Worm (Caenorhabditis elegans): ENCODE results near the gene pqn-82.

pqn-82 gene

ce11 chrIII:1859532-1859931 lies 10.7 kb downstream of the pqn-82 start, which contains the start of gene ddp-1 (continued):
- TF ChIP-seq zfp-2 (tag; optimal IDR thresholded peaks at IDR 0.05) = peak; percentile 50
- TF ChIP-seq unc-62 (GFP tag; optimal IDR thresholded peaks at IDR 0.05 in 1 of 2) = no peak
- no peak for TF ChIP-seq unc-62 (tag; optimal IDR thresholded peaks at IDR 0.05)
- TF ChIP-seq nhr-10 (tag; optimal IDR thresholded peaks at IDR 0.05) = no peak
- TF ChIP-seq unc-130 (GFP tag; optimal IDR thresholded peaks at IDR 0.05) = peak; percentile 69
- TF ChIP-seq php-3 (GFP tag; IDR thresholded peaks at IDR 0.05) = peak; percentile 73; the same call in 1 of the 2 replicates
- no peak for TF ChIP-seq F44E2.7 (GFP tag; IDR thresholded peaks at IDR 0.05)
- peak; percentile 70 for TF ChIP-seq vab-7 (GFP tag; IDR thresholded peaks at IDR 0.05)
- peak; percentile 91 for TF ChIP-seq ama-1 (optimal IDR thresholded peaks at IDR 0.05)
- TF ChIP-seq mep-1 (tag; optimal IDR thresholded peaks at IDR 0.05) = peak; percentile 98
- peak; percentile 78 for TF ChIP-seq nhr-25 (tag; optimal IDR thresholded peaks at IDR 0.05; ENCODE audit: borderline replicate concordance, insufficient read depth)
- no peak for TF ChIP-seq daf-8 (GFP tag; IDR thresholded peaks at IDR 0.05)
- TF ChIP-seq dmd-6 (GFP tag; IDR thresholded peaks at IDR 0.05) = peak; percentile 86
- no peak; the same call in 1 of the 2 replicates for TF ChIP-seq set-16 (GFP tag; IDR thresholded peaks at IDR 0.05)
- TF ChIP-seq mxl-2 (GFP tag; conservative IDR thresholded peaks at IDR 0.05) = no peak
- TF ChIP-seq snpc-4 (tag; optimal IDR thresholded peaks at IDR 0.05) = no peak
- TF ChIP-seq Y75B8A.6 (GFP tag; IDR thresholded peaks at IDR 0.05) = no peak
- TF ChIP-seq ctbp-1 (GFP tag; IDR thresholded peaks at IDR 0.05) = peak; percentile 91
- TF ChIP-seq lin-39 (tag; optimal IDR thresholded peaks at IDR 0.05) = peak; percentile 81
- TF ChIP-seq nhr-48 (tag; optimal IDR thresholded peaks at IDR 0.05) = peak; percentile 80
- TF ChIP-seq T20F7.1 (GFP tag; optimal IDR thresholded peaks at IDR 0.05) = peak; percentile 87
- peak; percentile 93 for TF ChIP-seq saeg-2 (GFP tag; IDR thresholded peaks at IDR 0.05)
- no peak for TF ChIP-seq aly-2 (tag; optimal IDR thresholded peaks at IDR 0.05)
- peak; percentile 82 for TF ChIP-seq lin-15B (tag; optimal IDR thresholded peaks at IDR 0.05)
- peak in 1 of 2 experiments; percentile 1 for TF ChIP-seq ZK546.5 (tag; optimal IDR thresholded peaks at IDR 0.05)
- TF ChIP-seq dmd-9 (GFP tag; IDR thresholded peaks at IDR 0.05) = peak; percentile 87
- peak; percentile 32 for TF ChIP-seq mxl-3 (GFP tag; optimal IDR thresholded peaks at IDR 0.05)
- peak; percentile 65 to 78 for TF ChIP-seq hif-1 (tag; optimal IDR thresholded peaks at IDR 0.05)
- peak; percentile 93 for TF ChIP-seq rbr-2 (tag; optimal IDR thresholded peaks at IDR 0.05)
- peak; percentile 93 for TF ChIP-seq ceh-20 (GFP tag; IDR thresholded peaks at IDR 0.05)
- peak; percentile 87 for TF ChIP-seq jun-1 (tag; optimal IDR thresholded peaks at IDR 0.05)
- peak; percentile 92 for TF ChIP-seq F49E8.2 (tag; optimal IDR thresholded peaks at IDR 0.05; ENCODE audit: borderline replicate concordance)
- TF ChIP-seq duxl-1 (tag; optimal IDR thresholded peaks at IDR 0.05; ENCODE audit: poor library complexity) = peak; percentile 95
- peak; percentile 51; the same call in 1 of the 2 replicates for TF ChIP-seq lim-7 (GFP tag; IDR thresholded peaks at IDR 0.05)
- TF ChIP-seq nhr-41 (GFP tag; IDR thresholded peaks at IDR 0.05) = no peak
- TF ChIP-seq D1046.2 (GFP tag; IDR thresholded peaks at IDR 0.05) = peak; percentile 86
- peak; percentile 69 for TF ChIP-seq nhr-11 (tag; optimal IDR thresholded peaks at IDR 0.05)
- TF ChIP-seq tag-97 (GFP tag; IDR thresholded peaks at IDR 0.05) = no peak
- TF ChIP-seq ZK337.2 (GFP tag; IDR thresholded peaks at IDR 0.05) = no peak
- TF ChIP-seq Y5F2A.4 (GFP tag; optimal IDR thresholded peaks at IDR 0.05) = peak; percentile 85
- no peak for TF ChIP-seq ceh-82 (tag; optimal IDR thresholded peaks at IDR 0.05)
- no peak for TF ChIP-seq egl-27 (tag; optimal IDR thresholded peaks at IDR 0.05)
- TF ChIP-seq tra-1 (GFP tag; IDR thresholded peaks at IDR 0.05) = peak; percentile 63; the same call in 1 of the 2 replicates
- peak; percentile 33 for TF ChIP-seq attf-4 (tag; optimal IDR thresholded peaks at IDR 0.05)
- peak; percentile 82 to 96 for TF ChIP-seq lsy-2 (tag; optimal IDR thresholded peaks at IDR 0.05)
- no peak for TF ChIP-seq zip-11 (GFP tag; IDR thresholded peaks at IDR 0.05)
- peak; percentile 95 for TF ChIP-seq mes-2 (tag; optimal IDR thresholded peaks at IDR 0.05; ENCODE audit: poor library complexity, severe bottlenecking)
- peak; percentile 62 for TF ChIP-seq ceh-32 (tag; optimal IDR thresholded peaks at IDR 0.05; ENCODE audit: poor library complexity)
- peak; percentile 49 for TF ChIP-seq nhr-76 (tag; optimal IDR thresholded peaks at IDR 0.05)
- TF ChIP-seq lin-13 (GFP tag; optimal IDR thresholded peaks at IDR 0.05) = peak; percentile 96
- TF ChIP-seq dpl-1 (GFP tag; optimal IDR thresholded peaks at IDR 0.05) = peak; percentile 100
